Worm (Caenorhabditis elegans) whole organism, late embryonic: Measurements from ENCODE around the gene C13F10.5.

Experiments
- ceh-31 ChIP-seq: sonication (generic microtip); optimal IDR thresholded peaks from 2 replicates; lab custom pipeline; 2016; ENCODE audit warnings: missing genetic modification characterization, missing compliant biosample characterization
- fkh-10 ChIP-seq: fragments of 150-350 bp; optimal IDR thresholded peaks from 2 replicates; lab custom pipeline; 2014; ENCODE audit warnings: missing biosample characterization, missing genetic modification reagents, missing genetic modification characterization
- pqm-1 ChIP-seq: sonication (generic microtip); optimal IDR thresholded peaks from 2 replicates; lab custom pipeline; 2016; ENCODE audit warnings: missing genetic modification characterization, missing compliant biosample characterization

ce11 chrV:7237094-7237132 lies 18.0 kb upstream of the C13F10.5 start, which contains the start of gene hpo-9:
- TF ChIP-seq pqm-1 (no peak), fkh-10 (no peak), ceh-31 (tag; lab: Kevin White, UChicago) (no peak)
